Worm (Caenorhabditis elegans) whole organism, midembryonic: ENCODE results near the gene B0001.8.

ENCODE experiments used
- T22C8.4 ChIP-seq: fragments of 200-800 bp; sonication (Bioruptor generic); IDR thresholded peaks from 2 replicates; pipeline ENCODE4 v1.3.6; 2022; ENCODE audit warnings: missing genetic modification characterization, missing compliant biosample characterization
- cog-1 ChIP-seq: sonication (generic microtip); optimal IDR thresholded peaks from 2 replicates; lab custom pipeline; 2016; ENCODE audit warnings: missing genetic modification characterization, missing compliant biosample characterization
- flt-1 ChIP-seq: fragments of 200-800 bp; sonication (Bioruptor generic); IDR thresholded peaks from 2 replicates; pipeline ENCODE4 v1.3.6; 2022; ENCODE audit warnings: missing genetic modification characterization, missing compliant biosample characterization
- klf-2 ChIP-seq: fragments of 200-800 bp; sonication (Bioruptor generic); conservative IDR thresholded peaks from 2 replicates; pipeline ENCODE4 v1.3.6; 2022; ENCODE audit warnings: missing genetic modification reagents, missing genetic modification characterization, missing compliant biosample characterization
- med-1 ChIP-seq: sonication (generic microtip); optimal IDR thresholded peaks from 2 replicates; lab custom pipeline; 2017; ENCODE audit warnings: missing genetic modification characterization, mild to moderate bottlenecking, missing compliant biosample characterization, antibody characterized with exemption, missing genetic modification reagents; ENCODE audit not compliant: insufficient read depth
- ref-1 ChIP-seq: fragments of 200-800 bp; sonication (Bioruptor generic); conservative IDR thresholded peaks from 2 replicates; pipeline ENCODE4 v1.3.6; 2022; ENCODE audit warnings: missing genetic modification reagents, missing genetic modification characterization, missing compliant biosample characterization
- tab-1 ChIP-seq: fragments of 200-800 bp; sonication (Bioruptor generic); IDR thresholded peaks from 2 replicates; pipeline ENCODE4 v1.3.6; 2022; ENCODE audit warnings: missing genetic modification characterization, missing compliant biosample characterization
- ztf-23 ChIP-seq: fragments of 200-800 bp; sonication (Bioruptor generic); IDR thresholded peaks from 2 replicates; pipeline ENCODE4 v1.3.6; 2022; ENCODE audit warnings: missing genetic modification reagents, missing genetic modification characterization, missing compliant biosample characterization
- ztf-29 ChIP-seq: fragments of 200-800 bp; sonication (Bioruptor generic); IDR thresholded peaks from 2 replicates; pipeline ENCODE4 v1.3.6; 2022; ENCODE audit warnings: missing genetic modification reagents, missing genetic modification characterization, missing compliant biosample characterization

- TF ChIP-seq ztf-29 (GFP tag; lab: Robert Waterston, UW) (no peak), med-1 (GFP tag; lab: Kevin White, UChicago) (no peak), cog-1 (tag; lab: Kevin White, UChicago) (no peak), ztf-23 (no peak), flt-1 (GFP tag; lab: Robert Waterston, UW) (no peak), T22C8.4 (GFP tag; lab: Robert Waterston, UW) (no peak), tab-1 (GFP tag; lab: Robert Waterston, UW) (no peak), klf-2 (no peak), ref-1 (GFP tag; lab: Robert Waterston, UW) (no peak)
Measured at ce11 chrIV:12092113-12092512, 48.7 kb downstream of the B0001.8 start, which contains the start of gene mig-32.
